Worm (Caenorhabditis elegans): ENCODE results near the gene cyn-3.

ce11 chrV:15240215-15240614, 50.5 kb downstream of the cyn-3 start, which contains the start of gene srw-11:
- TF ChIP-seq aptf-3 (GFP tag; IDR thresholded peaks at IDR 0.05) (no peak), hrde-1 (tag; optimal IDR thresholded peaks at IDR 0.05; ENCODE audit: borderline replicate concordance) (no peak), dpff-1 (tag; optimal IDR thresholded peaks at IDR 0.05) (no peak), ama-1 (optimal IDR thresholded peaks at IDR 0.05) (no peak), ama-1 (GFP tag; optimal IDR thresholded peaks at IDR 0.05) (no peak), F57A8.1 (GFP tag; optimal IDR thresholded peaks at IDR 0.05) (no peak)

Measured in whole organism, young adult.